Worm (Caenorhabditis elegans) whole organism, late embryonic: ENCODE measurements around the gene F52D10.2.

Source experiments
- F13H6.1 ChIP-seq: sonication (generic microtip); optimal IDR thresholded peaks from 2 replicates; lab custom pipeline; 2016; ENCODE audit warnings: missing genetic modification characterization, missing compliant biosample characterization
- ceh-2 ChIP-seq: sonication (generic microtip); optimal IDR thresholded peaks from 2 replicates; lab custom pipeline; 2016; ENCODE audit warnings: missing genotype, missing genetic modification characterization, missing compliant biosample characterization
- ceh-30 ChIP-seq: fragments of 150-350 bp; optimal IDR thresholded peaks from 2 replicates; lab custom pipeline; 2014; ENCODE audit warnings: missing biosample characterization, missing genetic modification characterization
- ceh-31 ChIP-seq: sonication (generic microtip); optimal IDR thresholded peaks from 2 replicates; lab custom pipeline; 2016; ENCODE audit warnings: missing genetic modification characterization, missing compliant biosample characterization
- ceh-9 ChIP-seq: sonication (generic microtip); optimal IDR thresholded peaks from 2 replicates; lab custom pipeline; 2016; ENCODE audit warnings: mild to moderate bottlenecking, missing genetic modification characterization, inconsistent platforms, missing compliant biosample characterization
- fkh-10 ChIP-seq: fragments of 150-350 bp; optimal IDR thresholded peaks from 2 replicates; lab custom pipeline; 2014; ENCODE audit warnings: missing biosample characterization, missing genetic modification reagents, missing genetic modification characterization
- gmeb-2 ChIP-seq: sonication (generic microtip); optimal IDR thresholded peaks from 2 replicates; lab custom pipeline; 2016; ENCODE audit warnings: missing genetic modification characterization, inconsistent platforms, missing compliant biosample characterization
- lim-6 ChIP-seq: sonication (generic microtip); optimal IDR thresholded peaks from 2 replicates; lab custom pipeline; 2016; ENCODE audit warnings: missing genetic modification characterization, missing compliant biosample characterization
- mec-3 ChIP-seq: sonication (generic microtip); optimal IDR thresholded peaks from 2 replicates; lab custom pipeline; 2016; ENCODE audit warnings: borderline replicate concordance, missing genetic modification characterization, missing compliant biosample characterization
- nhr-11 ChIP-seq: fragments of 150-350 bp; optimal IDR thresholded peaks from 2 replicates; lab custom pipeline; 2014; ENCODE audit warnings: missing biosample characterization, missing genetic modification characterization
- sox-2 ChIP-seq: fragments of 200-800 bp; sonication (Bioruptor generic); IDR thresholded peaks from 2 replicates; pipeline ENCODE4 v1.3.6; 2022; ENCODE audit warnings: missing genetic modification reagents, missing genetic modification characterization, missing compliant biosample characterization
- unc-42 ChIP-seq: sonication (generic microtip); optimal IDR thresholded peaks from 2 replicates; lab custom pipeline; 2016; ENCODE audit warnings: missing genotype, missing genetic modification characterization, missing compliant biosample characterization
- unc-86 ChIP-seq: sonication (generic microtip); optimal IDR thresholded peaks from 2 replicates; lab custom pipeline; 2016; ENCODE audit warnings: missing genetic modification characterization, missing compliant biosample characterization
- zip-5 ChIP-seq: sonication (generic microtip); optimal IDR thresholded peaks from 2 replicates; lab custom pipeline; 2016; ENCODE audit warnings: missing genetic modification characterization, missing compliant biosample characterization

DNA sequence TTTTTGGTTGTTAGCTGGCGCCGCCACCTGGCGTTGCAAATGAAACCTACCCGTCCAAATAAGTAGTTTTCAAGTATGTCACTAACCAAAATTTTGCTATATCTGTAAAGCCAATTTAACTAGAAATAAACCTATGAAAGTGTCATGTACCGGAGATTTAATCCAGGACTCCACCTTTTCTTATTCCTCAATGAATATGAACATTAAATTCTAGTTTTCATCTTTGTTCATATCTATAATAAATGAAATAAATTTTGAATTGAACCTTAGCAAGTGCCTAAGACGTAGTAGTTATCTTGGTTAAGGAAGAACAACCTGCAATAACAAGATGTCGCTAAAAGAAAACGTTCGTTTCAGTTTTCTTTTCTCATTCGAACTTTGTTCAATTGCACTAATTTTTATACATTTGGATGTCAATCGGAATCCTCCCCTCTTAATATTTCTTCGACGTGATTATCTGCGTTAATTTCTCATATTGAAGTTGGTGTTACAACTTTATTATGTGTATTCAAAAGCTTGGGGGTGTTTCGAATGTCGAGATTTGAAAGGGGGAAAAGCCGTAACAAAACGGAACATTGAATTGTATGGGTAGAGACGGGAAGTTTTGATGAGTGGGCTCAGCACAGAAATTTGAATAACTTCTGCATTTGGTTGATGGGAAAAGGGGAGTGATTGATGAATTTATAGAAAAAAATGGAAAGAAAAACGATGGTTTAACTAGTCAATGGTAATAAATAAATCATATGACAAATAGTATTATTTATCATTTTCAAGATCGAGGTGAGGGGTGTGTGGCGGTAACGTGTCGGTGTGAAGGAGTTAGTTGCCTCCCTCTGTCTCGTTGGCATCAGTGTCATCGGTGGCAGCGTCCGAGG is 12.0 kb upstream of the F52D10.2 start:
- TF ChIP-seq unc-42 (tag; lab: Kevin White, UChicago) (no peak), nhr-11 (tag; lab: Kevin White, UChicago) (no peak), ceh-2 (no peak), zip-5 (no peak), ceh-31 (tag; lab: Kevin White, UChicago) (no peak), fkh-10 (GFP tag; lab: Kevin White, UChicago) (no peak), unc-86 (tag; lab: Kevin White, UChicago) (no peak), mec-3 (no peak), lim-6 (tag; lab: Kevin White, UChicago) (no peak), gmeb-2 (tag; lab: Kevin White, UChicago) (no peak), ceh-30 (tag; lab: Kevin White, UChicago) (no peak), F13H6.1 (no peak), ceh-9 (tag; lab: Kevin White, UChicago) (no peak), sox-2 (GFP tag; lab: Robert Waterston, UW) (no peak)
